Worm (Caenorhabditis elegans): Measurements from ENCODE around the gene hda-1.

The hda-1 gene

ce11 chrV:14506713-14507675 is 18.2 kb upstream of the hda-1 start:
- TF ChIP-seq klf-2 (GFP tag; conservative IDR thresholded peaks at IDR 0.05): no peak
- no peak for TF ChIP-seq med-1 (GFP tag; optimal IDR thresholded peaks at IDR 0.05; ENCODE audit: insufficient read depth)
- peak; percentile 13; the same call in 1 of the 2 replicates for TF ChIP-seq ztf-29 (GFP tag; IDR thresholded peaks at IDR 0.05)

- TF ChIP-seq med-1 (GFP tag; optimal IDR thresholded peaks at IDR 0.05; ENCODE audit: insufficient read depth) (no peak), cog-1 (tag; optimal IDR thresholded peaks at IDR 0.05) (peak; percentile 9), flt-1 (GFP tag; IDR thresholded peaks at IDR 0.05) (0 out of 2 replicates have a peak, but pooled peaks have one; percentile 31)
Observed at ce11 chrV:14508005-14508521, 17.1 kb upstream of the hda-1 start, which contains the start of gene R02D5.1. R02D5.1 (plus strand) TSS chrV:14508249.

ce11 chrV:14508556-14508955 is 16.6 kb upstream of the hda-1 start:
- TF ChIP-seq ref-1 (GFP tag; conservative IDR thresholded peaks at IDR 0.05): no peak
- TF ChIP-seq klf-2 (GFP tag; conservative IDR thresholded peaks at IDR 0.05): no peak
- TF ChIP-seq ztf-23 (GFP tag; IDR thresholded peaks at IDR 0.05): no peak
- TF ChIP-seq T22C8.4 (GFP tag; IDR thresholded peaks at IDR 0.05): no peak

- TF ChIP-seq ztf-29 (GFP tag; IDR thresholded peaks at IDR 0.05) (no peak), klf-2 (GFP tag; conservative IDR thresholded peaks at IDR 0.05) (no peak), flt-1 (GFP tag; IDR thresholded peaks at IDR 0.05) (no peak)
Observed at ce11 chrV:14510746-14511145, 14.4 kb upstream of the hda-1 start, which contains the start of gene R02D5.9. R02D5.9 (minus strand) TSS chrV:14511123.

- TF ChIP-seq T22C8.4 (GFP tag; IDR thresholded peaks at IDR 0.05) (no peak), tab-1 (GFP tag; IDR thresholded peaks at IDR 0.05) (no peak), ref-1 (GFP tag; conservative IDR thresholded peaks at IDR 0.05) (no peak), cog-1 (tag; optimal IDR thresholded peaks at IDR 0.05) (no peak), ztf-29 (GFP tag; IDR thresholded peaks at IDR 0.05) (no peak), klf-2 (GFP tag; conservative IDR thresholded peaks at IDR 0.05) (no peak), flt-1 (GFP tag; IDR thresholded peaks at IDR 0.05) (no peak)
Observed at ce11 chrV:14518010-14518409, 7.2 kb upstream of the hda-1 start, which contains the start of gene R02D5.6. R02D5.6 (minus strand) TSS chrV:14518110.

- TF ChIP-seq ref-1 (GFP tag; conservative IDR thresholded peaks at IDR 0.05) (no peak), cog-1 (tag; optimal IDR thresholded peaks at IDR 0.05) (no peak), T22C8.4 (GFP tag; IDR thresholded peaks at IDR 0.05) (no peak), ztf-29 (GFP tag; IDR thresholded peaks at IDR 0.05) (no peak), flt-1 (GFP tag; IDR thresholded peaks at IDR 0.05) (no peak), ztf-23 (GFP tag; IDR thresholded peaks at IDR 0.05) (no peak), tab-1 (GFP tag; IDR thresholded peaks at IDR 0.05) (no peak), klf-2 (GFP tag; conservative IDR thresholded peaks at IDR 0.05) (no peak), med-1 (GFP tag; optimal IDR thresholded peaks at IDR 0.05; ENCODE audit: insufficient read depth) (no peak)
Observed at ce11 chrV:14519268-14519667, 5.9 kb upstream of the hda-1 start, which contains the start of gene R02D5.8. R02D5.8 (minus strand) TSS chrV:14519368.

- TF ChIP-seq klf-2 (GFP tag; conservative IDR thresholded peaks at IDR 0.05): no peak
- TF ChIP-seq med-1 (GFP tag; optimal IDR thresholded peaks at IDR 0.05; ENCODE audit: insufficient read depth): no peak
- TF ChIP-seq T22C8.4 (GFP tag; IDR thresholded peaks at IDR 0.05): no peak
- no peak for TF ChIP-seq cog-1 (tag; optimal IDR thresholded peaks at IDR 0.05)
- TF ChIP-seq flt-1 (GFP tag; IDR thresholded peaks at IDR 0.05): no peak
Observed at ce11 chrV:14521000-14521399, 4.2 kb upstream of the hda-1 start, which contains the start of gene C53A5.17. C53A5.17 (minus strand) TSS chrV:14521100.

- TF ChIP-seq tab-1 (GFP tag; IDR thresholded peaks at IDR 0.05) (no peak), klf-2 (GFP tag; conservative IDR thresholded peaks at IDR 0.05) (no peak), ztf-29 (GFP tag; IDR thresholded peaks at IDR 0.05) (no peak), ref-1 (GFP tag; conservative IDR thresholded peaks at IDR 0.05) (no peak), T22C8.4 (GFP tag; IDR thresholded peaks at IDR 0.05) (no peak), ztf-23 (GFP tag; IDR thresholded peaks at IDR 0.05) (no peak), cog-1 (tag; optimal IDR thresholded peaks at IDR 0.05) (no peak), flt-1 (GFP tag; IDR thresholded peaks at IDR 0.05) (no peak), med-1 (GFP tag; optimal IDR thresholded peaks at IDR 0.05; ENCODE audit: insufficient read depth) (no peak)
Observed at ce11 chrV:14522514-14522913, 2.7 kb upstream of the hda-1 start, which contains the start of gene C53A5.16. C53A5.16 (minus strand) TSS chrV:14522614.

ce11 chrV:14523105-14523504 is 2.1 kb upstream of the hda-1 start, which contains the start of gene C53A5.2:
C53A5.2 (minus strand) TSS chrV:14523205.
- TF ChIP-seq med-1 (GFP tag; optimal IDR thresholded peaks at IDR 0.05; ENCODE audit: insufficient read depth) (no peak), cog-1 (tag; optimal IDR thresholded peaks at IDR 0.05) (no peak), ztf-29 (GFP tag; IDR thresholded peaks at IDR 0.05) (no peak), tab-1 (GFP tag; IDR thresholded peaks at IDR 0.05) (no peak), T22C8.4 (GFP tag; IDR thresholded peaks at IDR 0.05) (no peak), ztf-23 (GFP tag; IDR thresholded peaks at IDR 0.05) (no peak), klf-2 (GFP tag; conservative IDR thresholded peaks at IDR 0.05) (no peak), ref-1 (GFP tag; conservative IDR thresholded peaks at IDR 0.05) (no peak), flt-1 (GFP tag; IDR thresholded peaks at IDR 0.05) (no peak)

All from whole organism, midembryonic.